Worm (Caenorhabditis elegans) whole organism, L4 larva: ENCODE measurements around the gene F42A9.6.

Source experiments
- F10B5.3 ChIP-seq: sonication (generic microtip); optimal IDR thresholded peaks from 2 replicates; lab custom pipeline; 2016; ENCODE audit warnings: mild to moderate bottlenecking, missing genetic modification characterization, missing compliant biosample characterization
- F37D6.2 ChIP-seq: sonication (generic microtip); optimal IDR thresholded peaks from 2 replicates; lab custom pipeline; 2016; ENCODE audit warnings: mild to moderate bottlenecking, missing genetic modification characterization, missing compliant biosample characterization
- F49E8.2 ChIP-seq: sonication (generic microtip); optimal IDR thresholded peaks from 2 replicates; lab custom pipeline; 2016; ENCODE audit warnings: missing compliant biosample characterization, mild to moderate bottlenecking, missing genetic modification characterization, borderline replicate concordance
- R02D3.7 ChIP-seq: fragments of 150-350 bp; sonication (generic microtip); optimal IDR thresholded peaks from 3 replicates; lab custom pipeline; 2014; ENCODE audit warnings: missing biosample characterization, missing genetic modification characterization
- Y105C5A.15 ChIP-seq: fragments of 200-800 bp; sonication (Bioruptor generic); IDR thresholded peaks from 2 replicates; pipeline ENCODE4 v1.3.6; 2022; ENCODE audit warnings: missing genetic modification characterization, missing compliant biosample characterization
- Y5F2A.4 ChIP-seq: fragments of 200-800 bp; sonication (Bioruptor generic); optimal IDR thresholded peaks from 2 replicates; lab custom pipeline; 2018; ENCODE audit warnings: mild to moderate bottlenecking, missing genetic modification characterization, missing compliant biosample characterization
- ZK337.2 ChIP-seq: fragments of 200-800 bp; sonication (Bioruptor generic); IDR thresholded peaks from 2 replicates; pipeline ENCODE4 v1.3.6; 2022; ENCODE audit warnings: missing genetic modification reagents, missing genetic modification characterization, missing compliant biosample characterization
- ama-1 ChIP-seq: fragments of 150-350 bp; optimal IDR thresholded peaks from 2 replicates; lab custom pipeline; 2014; ENCODE audit warnings: inconsistent platforms, mixed read lengths
- ceh-32 ChIP-seq: sonication (generic microtip); optimal IDR thresholded peaks from 2 replicates; lab custom pipeline; 2016; ENCODE audit warnings: mild to moderate bottlenecking, missing genetic modification characterization, missing compliant biosample characterization; ENCODE audit not compliant: poor library complexity
- ceh-62 ChIP-seq: sonication (generic microtip); optimal IDR thresholded peaks from 2 replicates; lab custom pipeline; 2017; ENCODE audit warnings: missing biosample characterization, missing genetic modification characterization
- daf-12 ChIP-seq: fragments of 150-350 bp; optimal IDR thresholded peaks from 2 replicates; lab custom pipeline; 2014; ENCODE audit warnings: missing biosample characterization, missing genetic modification reagents, missing genetic modification characterization
- daf-16 ChIP-seq, 3 experiments: sonication (generic microtip); optimal IDR thresholded peaks; 2 replicates each; lab custom pipeline; 2016 to 2017; ENCODE audit warnings: missing genetic modification characterization in 3 of 3, missing genetic modification reagents in 3 of 3, mild to moderate bottlenecking in 2 of 3, missing compliant biosample characterization in 2 of 3, missing biosample characterization in 1 of 3, moderate library complexity in 1 of 3
- daf-19 ChIP-seq: fragments of 200-800 bp; sonication (Bioruptor generic); conservative IDR thresholded peaks from 2 replicates; pipeline ENCODE4 v1.3.6; 2022; ENCODE audit warnings: missing genetic modification characterization, missing compliant biosample characterization
- hlh-30 ChIP-seq: sonication (generic microtip); optimal IDR thresholded peaks from 2 replicates; lab custom pipeline; 2017; ENCODE audit warnings: antibody characterized with exemption, mild to moderate bottlenecking, missing genetic modification characterization, missing compliant biosample characterization; ENCODE audit not compliant: insufficient read depth
- lin-15B ChIP-seq: fragments of 150-350 bp; sonication (generic microtip); optimal IDR thresholded peaks from 3 replicates; lab custom pipeline; 2014; ENCODE audit warnings: missing biosample characterization, missing genetic modification characterization
- lin-38 ChIP-seq: fragments of 200-800 bp; sonication (Bioruptor generic); IDR thresholded peaks from 2 replicates; pipeline ENCODE4 v1.3.6; 2022; ENCODE audit warnings: missing genetic modification reagents, missing genetic modification characterization, missing compliant biosample characterization
- lin-39 ChIP-seq: fragments of 150-350 bp; optimal IDR thresholded peaks from 2 replicates; lab custom pipeline; 2014; ENCODE audit warnings: missing biosample characterization, missing genetic modification reagents, missing genetic modification characterization
- lsy-2 ChIP-seq, 2 experiments: fragments of 150-350 bp in 1 of 2; sonication (generic microtip) in 1 of 2; optimal IDR thresholded peaks; 2 replicates each; lab custom pipeline; 2014 to 2017; ENCODE audit warnings: missing biosample characterization in 2 of 2, missing genetic modification characterization in 2 of 2
- madf-9 ChIP-seq: fragments of 200-800 bp; sonication (Bioruptor generic); conservative IDR thresholded peaks from 2 replicates; pipeline ENCODE4 v1.3.6; 2022; ENCODE audit warnings: missing genetic modification reagents, missing genetic modification characterization, missing compliant biosample characterization
- mdl-1 ChIP-seq, 2 experiments: fragments of 150-350 bp in 1 of 2; sonication (generic microtip) in 1 of 2; optimal IDR thresholded peaks; 2 replicates each; lab custom pipeline; 2014 to 2017; ENCODE audit warnings: missing biosample characterization in 2 of 2, missing genetic modification characterization in 2 of 2
- nhr-10 ChIP-seq: fragments of 150-350 bp; optimal IDR thresholded peaks from 2 replicates; lab custom pipeline; 2014; ENCODE audit warnings: missing biosample characterization, missing genetic modification characterization
- nhr-11 ChIP-seq: fragments of 150-350 bp; optimal IDR thresholded peaks from 2 replicates; lab custom pipeline; 2014; ENCODE audit warnings: missing biosample characterization, missing genetic modification characterization
- nhr-28 ChIP-seq: fragments of 150-350 bp; optimal IDR thresholded peaks from 2 replicates; lab custom pipeline; 2014; ENCODE audit warnings: missing biosample characterization, missing genetic modification characterization
- nhr-42 ChIP-seq: fragments of 200-800 bp; sonication (Bioruptor generic); IDR thresholded peaks from 2 replicates; pipeline ENCODE4 v1.3.6; 2022; ENCODE audit warnings: missing genetic modification characterization, missing compliant biosample characterization
- nhr-77 ChIP-seq: fragments of 150-350 bp; optimal IDR thresholded peaks from 2 replicates; lab custom pipeline; 2014; ENCODE audit warnings: missing biosample characterization, missing genetic modification characterization
- skn-1 ChIP-seq: fragments of 150-350 bp; optimal IDR thresholded peaks from 2 replicates; lab custom pipeline; 2014; ENCODE audit warnings: missing biosample characterization, missing genetic modification characterization
- snpc-1.2 ChIP-seq: fragments of 200-800 bp; sonication (Bioruptor generic); IDR thresholded peaks from 2 replicates; pipeline ENCODE4 v1.3.6; 2022; ENCODE audit warnings: missing genetic modification reagents, missing genetic modification characterization, missing compliant biosample characterization
- unc-62 ChIP-seq, 3 experiments: fragments of 150-350 bp in 1 of 3; sonication (generic microtip); optimal IDR thresholded peaks in 2 of 3; peaks in 1 of 3; 1 replicate in 1 of 3; 2 replicates in 2 of 3; lab custom pipeline; 2014 to 2017; ENCODE audit warnings: missing biosample characterization in 3 of 3, missing genetic modification characterization in 3 of 3, missing genetic modification reagents in 3 of 3, missing genotype in 1 of 3
- vab-7 ChIP-seq: fragments of 200-800 bp; sonication (Bioruptor generic); IDR thresholded peaks from 2 replicates; pipeline ENCODE4 v1.3.6; 2022; ENCODE audit warnings: missing genetic modification reagents, missing genetic modification characterization, missing compliant biosample characterization
- zfp-2 ChIP-seq: sonication (generic microtip); optimal IDR thresholded peaks from 2 replicates; lab custom pipeline; 2016; ENCODE audit warnings: mild to moderate bottlenecking, missing genetic modification characterization, missing compliant biosample characterization
- zip-2 ChIP-seq: fragments of 150-350 bp; optimal IDR thresholded peaks from 2 replicates; lab custom pipeline; 2014; ENCODE audit warnings: missing biosample characterization, missing genetic modification characterization

F42A9.6 gene

ce11 chrIV:8597504-8597903 lies 11.5 kb upstream of the F42A9.6 start (continued):
- TF ChIP-seq ceh-62 (tag; lab: Kevin White, UChicago) = no peak
- TF ChIP-seq F49E8.2 (tag; lab: Kevin White, UChicago) = no peak
- no peak for TF ChIP-seq Y5F2A.4
- TF ChIP-seq R02D3.7 (tag; lab: Kevin White, UChicago) = no peak
- TF ChIP-seq daf-19 (GFP tag; lab: Robert Waterston, UW) = no peak

- no peak for TF ChIP-seq zip-2
- peak in 1 of 2 experiments; percentile 15 for TF ChIP-seq unc-62 (GFP tag; optimal IDR thresholded peaks at IDR 0.05 in 1 of 2; lab: Kevin White, UChicago)
- TF ChIP-seq unc-62 (tag; optimal IDR thresholded peaks at IDR 0.05; lab: Kevin White, UChicago) = no peak
- TF ChIP-seq nhr-28 (tag; lab: Kevin White, UChicago) = peak; percentile 70
- peak; percentile 2 for TF ChIP-seq hlh-30 (tag; lab: Kevin White, UChicago)
Observed at ce11 chrIV:8600712-8601330, 8.2 kb upstream of the F42A9.6 start, which contains the start of gene Y59H11AR.4. Gene Y59H11AR.4 (minus strand): TSS chrIV:8600762.

ce11 chrIV:8602877-8603276 lies 6.2 kb upstream of the F42A9.6 start, which contains the start of gene Y59H11AR.10:
Gene Y59H11AR.10 (plus strand): TSS chrIV:8603177.
- TF ChIP-seq Y5F2A.4 = no peak
- no peak for TF ChIP-seq madf-9
- no peak for TF ChIP-seq lin-38 (GFP tag; lab: Robert Waterston, UW)
- no peak for TF ChIP-seq skn-1 (tag; lab: Kevin White, UChicago)
- TF ChIP-seq Y105C5A.15 (GFP tag; lab: Robert Waterston, UW) = no peak
- no peak for TF ChIP-seq ama-1 (lab: Kevin White, UChicago)
- TF ChIP-seq unc-62 (GFP tag; optimal IDR thresholded peaks at IDR 0.05 in 1 of 2; lab: Kevin White, UChicago) = no peak
- TF ChIP-seq unc-62 (tag; optimal IDR thresholded peaks at IDR 0.05; lab: Kevin White, UChicago) = no peak
- TF ChIP-seq zfp-2 = no peak
- TF ChIP-seq lin-15B (tag; lab: Kevin White, UChicago) = no peak
- TF ChIP-seq snpc-1.2 = no peak
- TF ChIP-seq ceh-32 (tag; lab: Kevin White, UChicago) = no peak
- TF ChIP-seq nhr-77 (tag; lab: Kevin White, UChicago) = no peak
- TF ChIP-seq F10B5.3 (tag; lab: Kevin White, UChicago) = no peak
- TF ChIP-seq nhr-10 (tag; lab: Kevin White, UChicago) = no peak
- no peak for TF ChIP-seq daf-12 (tag; lab: Kevin White, UChicago)
- TF ChIP-seq hlh-30 (tag; lab: Kevin White, UChicago) = no peak

- TF ChIP-seq ZK337.2 (GFP tag; lab: Robert Waterston, UW) = peak; percentile 37; the same call in 1 of the 2 replicates
- TF ChIP-seq mdl-1 (tag; optimal IDR thresholded peaks at IDR 0.05; lab: Kevin White, UChicago) = peak in 1 of 2 experiments; percentile 1
- no peak for TF ChIP-seq vab-7
- peak; percentile 66 for TF ChIP-seq nhr-11 (tag; lab: Kevin White, UChicago)
- no peak for TF ChIP-seq lin-39 (tag; lab: Kevin White, UChicago)
- no peak for TF ChIP-seq nhr-42 (GFP tag; lab: Robert Waterston, UW)
- TF ChIP-seq F37D6.2 (tag; lab: Kevin White, UChicago) = no peak
- peak in 1 of 2 experiments; percentile 48 for TF ChIP-seq daf-16 (GFP tag; optimal IDR thresholded peaks at IDR 0.05; lab: Kevin White, UChicago)
- TF ChIP-seq daf-16 (tag; optimal IDR thresholded peaks at IDR 0.05; lab: Kevin White, UChicago) = no peak
- TF ChIP-seq unc-62 (GFP tag; optimal IDR thresholded peaks at IDR 0.05 in 1 of 2; lab: Kevin White, UChicago) = peak in 1 of 2 experiments; percentile 41
- TF ChIP-seq unc-62 (tag; optimal IDR thresholded peaks at IDR 0.05; lab: Kevin White, UChicago) = no peak
- no peak for TF ChIP-seq lsy-2 (tag; optimal IDR thresholded peaks at IDR 0.05; lab: Kevin White, UChicago)
- TF ChIP-seq, all 104 proteins: peak for 5
Observed at ce11 chrIV:8605217-8605616, 3.8 kb upstream of the F42A9.6 start.

- TF ChIP-seq snpc-1.2 = 0 out of 2 replicates have a peak, but pooled peaks have one; percentile 15
- TF ChIP-seq, all 104 proteins: peak for 1; not testable (repeated sequence) for 103
Observed at ce11 chrIV:8607468-8607867, 1.6 kb upstream of the F42A9.6 start.
